Worm (Caenorhabditis elegans) whole organism, mixed stage, embryonic: ENCODE data around the gene gst-1.
A peak's percentile ranks its signal among the peaks of the same experiment; 100 is the strongest.

Experiments used
- M03D4.4 ChIP-seq: sonication (generic microtip); optimal IDR thresholded peaks from 2 replicates; lab custom pipeline; 2017; ENCODE audit warnings: mild to moderate bottlenecking, missing genetic modification characterization, missing compliant biosample characterization
- bed-3 ChIP-seq: fragments of 200-800 bp; sonication (Bioruptor generic); optimal IDR thresholded peaks from 3 replicates; lab custom pipeline; 2018; ENCODE audit warnings: mild to moderate bottlenecking, missing genetic modification characterization, moderate library complexity, missing compliant biosample characterization
- blmp-1 ChIP-seq: fragments of 150-350 bp; optimal IDR thresholded peaks from 2 replicates; lab custom pipeline; 2014; ENCODE audit warnings: missing biosample characterization, missing genetic modification characterization
- ceh-39 ChIP-seq: fragments of 150-350 bp; optimal IDR thresholded peaks from 2 replicates; lab custom pipeline; 2014; ENCODE audit warnings: missing biosample characterization, missing genetic modification characterization
- ceh-43 ChIP-seq: fragments of 200-800 bp; sonication (Bioruptor generic); optimal IDR thresholded peaks from 2 replicates; lab custom pipeline; 2018; ENCODE audit warnings: mild to moderate bottlenecking, missing genetic modification characterization, moderate library complexity, missing compliant biosample characterization
- ceh-83 ChIP-seq: fragments of 200-800 bp; sonication (Bioruptor generic); optimal IDR thresholded peaks from 2 replicates; lab custom pipeline; 2018; ENCODE audit warnings: mild to moderate bottlenecking, missing genetic modification characterization, missing compliant biosample characterization
- ces-1 ChIP-seq: fragments of 150-350 bp; optimal IDR thresholded peaks from 2 replicates; lab custom pipeline; 2014; ENCODE audit warnings: missing biosample characterization, missing genetic modification reagents, missing genetic modification characterization
- cnd-1 ChIP-seq: fragments of 200-800 bp; sonication (Bioruptor generic); optimal IDR thresholded peaks from 2 replicates; lab custom pipeline; 2018; ENCODE audit warnings: mild to moderate bottlenecking, missing genetic modification characterization, missing compliant biosample characterization
- drap-1 ChIP-seq: fragments of 200-800 bp; sonication (Bioruptor generic); optimal IDR thresholded peaks from 3 replicates; lab custom pipeline; 2018; ENCODE audit warnings: mild to moderate bottlenecking, missing genetic modification characterization, missing compliant biosample characterization
- elt-1 ChIP-seq: sonication (generic microtip); optimal IDR thresholded peaks from 2 replicates; lab custom pipeline; 2017; ENCODE audit warnings: missing genetic modification characterization, mild to moderate bottlenecking, missing compliant biosample characterization, antibody characterized with exemption, moderate library complexity, borderline replicate concordance; ENCODE audit not compliant: insufficient read depth
- elt-3 ChIP-seq: fragments of 150-350 bp; optimal IDR thresholded peaks from 2 replicates; lab custom pipeline; 2014; ENCODE audit warnings: missing biosample characterization, missing genetic modification characterization
- flh-1 ChIP-seq: fragments of 200-800 bp; sonication (Bioruptor generic); optimal IDR thresholded peaks from 2 replicates; lab custom pipeline; 2018; ENCODE audit warnings: mild to moderate bottlenecking, missing genetic modification characterization, moderate library complexity, missing compliant biosample characterization
- ham-2 ChIP-seq: fragments of 200-800 bp; sonication (Bioruptor generic); optimal IDR thresholded peaks from 2 replicates; lab custom pipeline; 2018; ENCODE audit warnings: mild to moderate bottlenecking, missing genetic modification characterization, missing compliant biosample characterization
- hlh-1 ChIP-seq: fragments of 150-350 bp; optimal IDR thresholded peaks from 2 replicates; lab custom pipeline; 2014; ENCODE audit warnings: missing biosample characterization, missing genetic modification reagents, missing genetic modification characterization
- lin-13 ChIP-seq: fragments of 150-350 bp; optimal IDR thresholded peaks from 2 replicates; lab custom pipeline; 2014; ENCODE audit warnings: missing biosample characterization, missing genetic modification characterization
- lin-32 ChIP-seq: fragments of 200-800 bp; sonication (Bioruptor generic); optimal IDR thresholded peaks from 2 replicates; lab custom pipeline; 2018; ENCODE audit warnings: mild to moderate bottlenecking, missing genetic modification characterization, missing compliant biosample characterization
- lsy-2 ChIP-seq: fragments of 150-350 bp; optimal IDR thresholded peaks from 2 replicates; lab custom pipeline; 2014; ENCODE audit warnings: missing biosample characterization, missing genetic modification characterization
- mab-5 ChIP-seq: fragments of 150-350 bp; optimal IDR thresholded peaks from 2 replicates; lab custom pipeline; 2014; ENCODE audit warnings: missing biosample characterization, missing genetic modification characterization
- mep-1 ChIP-seq: fragments of 150-350 bp; optimal IDR thresholded peaks from 2 replicates; lab custom pipeline; 2017; ENCODE audit warnings: missing biosample characterization, missing genetic modification reagents, missing genetic modification characterization, inconsistent platforms
- mls-2 ChIP-seq: sonication (generic microtip); optimal IDR thresholded peaks from 2 replicates; lab custom pipeline; 2016; ENCODE audit warnings: mild to moderate bottlenecking, missing genetic modification characterization, moderate library complexity, missing compliant biosample characterization
- nhr-12 ChIP-seq: fragments of 150-350 bp; optimal IDR thresholded peaks from 2 replicates; lab custom pipeline; 2014; ENCODE audit warnings: missing biosample characterization, missing genetic modification characterization
- nhr-2 ChIP-seq: fragments of 150-350 bp; optimal IDR thresholded peaks from 2 replicates; lab custom pipeline; 2014; ENCODE audit warnings: missing biosample characterization, missing genetic modification characterization
- nhr-237 ChIP-seq: fragments of 150-350 bp; optimal IDR thresholded peaks from 2 replicates; lab custom pipeline; 2014; ENCODE audit warnings: missing biosample characterization, missing genetic modification characterization
- nhr-28 ChIP-seq: fragments of 150-350 bp; optimal IDR thresholded peaks from 2 replicates; lab custom pipeline; 2014; ENCODE audit warnings: missing biosample characterization, missing genetic modification characterization
- nhr-76 ChIP-seq: sonication (generic microtip); optimal IDR thresholded peaks from 2 replicates; lab custom pipeline; 2017; ENCODE audit warnings: missing biosample characterization, missing genetic modification characterization
- pha-4 ChIP-seq: fragments of 150-350 bp; optimal IDR thresholded peaks from 2 replicates; lab custom pipeline; 2018; ENCODE audit warnings: missing biosample characterization, missing genetic modification reagents, missing genetic modification characterization
- sem-2 ChIP-seq: fragments of 200-800 bp; sonication (Bioruptor generic); optimal IDR thresholded peaks from 2 replicates; lab custom pipeline; 2018; ENCODE audit warnings: mild to moderate bottlenecking, missing genetic modification characterization, missing compliant biosample characterization
- snpc-4 ChIP-seq: fragments of 150-350 bp; optimal IDR thresholded peaks from 2 replicates; lab custom pipeline; 2014; ENCODE audit warnings: missing biosample characterization, missing genetic modification characterization
- sptf-1 ChIP-seq: sonication (generic microtip); optimal IDR thresholded peaks from 2 replicates; lab custom pipeline; 2017; ENCODE audit warnings: mild to moderate bottlenecking, missing genetic modification characterization, moderate library complexity, missing compliant biosample characterization
- tbx-8 ChIP-seq: fragments of 200-800 bp; sonication (Bioruptor generic); optimal IDR thresholded peaks from 2 replicates; lab custom pipeline; 2018; ENCODE audit warnings: mild to moderate bottlenecking, missing genetic modification characterization, moderate library complexity, missing compliant biosample characterization
- unc-120 ChIP-seq: sonication (generic microtip); optimal IDR thresholded peaks from 2 replicates; lab custom pipeline; 2017; ENCODE audit warnings: missing genetic modification characterization, missing compliant biosample characterization; ENCODE audit not compliant: poor library complexity, severe bottlenecking
- unc-39 ChIP-seq: fragments of 150-350 bp; optimal IDR thresholded peaks from 2 replicates; lab custom pipeline; 2014; ENCODE audit warnings: missing biosample characterization, missing genetic modification characterization
- unc-62 ChIP-seq: fragments of 150-350 bp; optimal IDR thresholded peaks from 2 replicates; lab custom pipeline; 2014; ENCODE audit warnings: missing biosample characterization, missing genetic modification reagents, missing genetic modification characterization
- zip-8 ChIP-seq: fragments of 150-350 bp; optimal IDR thresholded peaks from 2 replicates; lab custom pipeline; 2014; ENCODE audit warnings: missing biosample characterization, missing genetic modification characterization
- ztf-11 ChIP-seq: fragments of 150-350 bp; optimal IDR thresholded peaks from 2 replicates; lab custom pipeline; 2014; ENCODE audit warnings: missing biosample characterization, missing genetic modification characterization

Gene gst-1

ce11 chrIII:9053740-9054252, 5.3 kb upstream of the gst-1 start, which contains the start of gene R107.5:
Gene R107.5, minus strand, starts transcription at chrIII:9053790.
- TF ChIP-seq nhr-12 (tag; lab: Kevin White, UChicago) (no peak), drap-1 (GFP tag; lab: Kevin White, UChicago) (peak; percentile 56), ceh-39 (tag; lab: Kevin White, UChicago) (peak; percentile 92), mep-1 (peak; percentile 80), nhr-28 (tag; lab: Kevin White, UChicago) (no peak), nhr-237 (tag; lab: Kevin White, UChicago) (peak; percentile 72), ceh-83 (GFP tag; lab: Kevin White, UChicago) (peak; percentile 69), bed-3 (peak; percentile 34), zip-8 (tag; lab: Kevin White, UChicago) (no peak), hlh-1 (peak; percentile 20), sptf-1 (tag; lab: Kevin White, UChicago) (peak; percentile 69), ces-1 (peak; percentile 74), unc-62 (peak; percentile 86), elt-3 (tag; lab: Kevin White, UChicago) (peak; percentile 75), mls-2 (peak; percentile 91), lsy-2 (peak; percentile 75), tbx-8 (no peak), ztf-11 (tag; lab: Kevin White, UChicago) (peak; percentile 60), nhr-2 (peak; percentile 13), elt-1 (no peak), sem-2 (GFP tag; lab: Kevin White, UChicago) (peak; percentile 1), flh-1 (GFP tag; lab: Kevin White, UChicago) (no peak), pha-4 (tag; lab: Kevin White, UChicago) (peak; percentile 97), unc-120 (tag; lab: Kevin White, UChicago) (peak; percentile 33), cnd-1 (peak; percentile 55), nhr-76 (tag; lab: Kevin White, UChicago) (no peak), lin-13 (tag; lab: Kevin White, UChicago) (peak; percentile 89), mab-5 (no peak), ham-2 (peak; percentile 92), unc-39 (tag; lab: Kevin White, UChicago) (no peak), M03D4.4 (tag; lab: Kevin White, UChicago) (peak; percentile 51), blmp-1 (tag; lab: Kevin White, UChicago) (peak; percentile 66), snpc-4 (tag; lab: Kevin White, UChicago) (no peak), lin-32 (no peak), ceh-43 (GFP tag; lab: Kevin White, UChicago) (peak; percentile 36)

ce11 chrIII:9054414-9055147, 4.5 kb upstream of the gst-1 start, which contains the start of gene cls-2:
Gene cls-2, plus strand, starts transcription at chrIII:9055048.
- TF ChIP-seq M03D4.4 (tag; lab: Kevin White, UChicago) (no peak), blmp-1 (tag; lab: Kevin White, UChicago) (no peak), mep-1 (peak; percentile 7), ces-1 (no peak), ceh-83 (GFP tag; lab: Kevin White, UChicago) (no peak), unc-120 (tag; lab: Kevin White, UChicago) (peak; percentile 10), mab-5 (no peak)

ce11 chrIII:9060267-9060666, 1.1 kb downstream of the gst-1 start:
- TF ChIP-seq lin-32: no peak
- TF ChIP-seq pha-4 (tag; lab: Kevin White, UChicago): no peak
- TF ChIP-seq ceh-43 (GFP tag; lab: Kevin White, UChicago): no peak
- no peak for TF ChIP-seq ceh-39 (tag; lab: Kevin White, UChicago)
- no peak for TF ChIP-seq unc-120 (tag; lab: Kevin White, UChicago)
- no peak for TF ChIP-seq mls-2
- TF ChIP-seq mab-5: no peak
- TF ChIP-seq M03D4.4 (tag; lab: Kevin White, UChicago): no peak
- no peak for TF ChIP-seq sptf-1 (tag; lab: Kevin White, UChicago)
- TF ChIP-seq hlh-1: no peak
- no peak for TF ChIP-seq nhr-12 (tag; lab: Kevin White, UChicago)
- TF ChIP-seq sem-2 (GFP tag; lab: Kevin White, UChicago): no peak
- TF ChIP-seq mep-1: no peak
- no peak for TF ChIP-seq nhr-237 (tag; lab: Kevin White, UChicago)
- TF ChIP-seq nhr-28 (tag; lab: Kevin White, UChicago): no peak
- TF ChIP-seq snpc-4 (tag; lab: Kevin White, UChicago): no peak
- no peak for TF ChIP-seq lsy-2
- no peak for TF ChIP-seq ces-1
- no peak for TF ChIP-seq ceh-83 (GFP tag; lab: Kevin White, UChicago)
